Worm (Caenorhabditis elegans): ENCODE measurements around the gene Y46G5A.28.

DNA sequence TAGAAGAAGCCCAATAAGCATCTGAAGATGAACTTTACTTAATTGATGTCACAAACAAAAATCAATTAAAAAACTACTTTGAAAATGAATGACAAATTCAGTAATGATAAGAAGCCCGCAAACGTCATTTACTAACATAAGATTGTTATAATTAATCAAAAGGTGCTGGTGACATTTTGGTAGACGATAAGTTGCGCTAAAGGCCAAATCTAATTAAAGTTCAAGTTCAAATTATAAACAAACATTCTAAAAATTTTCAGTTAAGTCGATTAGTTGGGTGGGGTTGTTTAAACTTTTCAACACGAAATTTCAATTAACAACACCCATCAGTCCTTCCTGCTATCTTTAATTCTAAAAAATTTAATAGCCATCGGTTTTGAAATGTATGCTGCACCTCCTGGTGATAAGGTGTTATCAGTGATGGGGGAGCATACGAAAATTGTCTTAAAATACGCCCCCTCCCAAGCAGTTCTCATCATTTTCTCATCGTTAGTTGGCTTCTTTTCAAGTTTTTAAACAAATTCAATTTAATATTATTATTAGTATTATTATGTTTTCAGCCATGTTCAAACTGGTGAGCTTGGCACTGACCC is 44.9 kb downstream of the Y46G5A.28 start, which contains the start of the genes clec-62 and clec-63:
- TF ChIP-seq ceh-36 (tag; optimal IDR thresholded peaks at IDR 0.05) (no peak), sea-1 (GFP tag; conservative IDR thresholded peaks at IDR 0.05) (no peak), tbx-37 (GFP tag; conservative IDR thresholded peaks at IDR 0.05) (no peak), flt-1 (GFP tag; IDR thresholded peaks at IDR 0.05) (no peak), ama-1 (optimal IDR thresholded peaks at IDR 0.05) (no peak), pes-1 (GFP tag; IDR thresholded peaks at IDR 0.05) (no peak), tbx-11 (GFP tag; IDR thresholded peaks at IDR 0.05) (no peak), B0310.2 (tag; optimal IDR thresholded peaks at IDR 0.05) (no peak), scrt-1 (GFP tag; IDR thresholded peaks at IDR 0.05) (no peak), aly-1 (tag; optimal IDR thresholded peaks at IDR 0.05) (no peak), F13C5.2 (tag; optimal IDR thresholded peaks at IDR 0.05) (no peak), ceh-13 (GFP tag; optimal IDR thresholded peaks at IDR 0.05) (no peak), ets-7 (tag; optimal IDR thresholded peaks at IDR 0.05) (no peak), hmbx-1 (tag; optimal IDR thresholded peaks at IDR 0.05) (no peak)

All from whole organism, early embryonic.